Worm (Caenorhabditis elegans): ENCODE measurements around the gene gyg-2.

gyg-2 gene

DNA sequence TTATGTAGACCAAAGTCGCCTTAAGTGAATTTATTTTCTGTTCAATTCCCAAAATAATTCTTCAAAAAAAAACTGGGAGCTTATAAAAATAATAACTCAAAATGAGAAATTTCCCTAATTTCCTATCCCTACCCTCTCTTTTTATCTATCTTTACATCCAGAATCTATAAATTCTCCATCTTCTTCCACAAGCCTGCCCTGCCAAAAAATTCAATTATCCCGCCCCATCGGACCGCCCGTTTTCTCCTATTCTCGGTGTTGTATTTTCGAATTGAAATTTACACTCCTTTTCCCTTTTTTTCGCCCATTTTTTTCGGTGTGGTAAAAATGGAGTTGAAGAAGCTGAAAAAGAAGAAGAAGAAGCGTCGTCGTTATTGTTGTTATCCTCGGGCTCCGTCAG lies 3.4 kb upstream of the gyg-2 start:
- TF ChIP-seq zag-1 (tag; optimal IDR thresholded peaks at IDR 0.05): no peak

- TF ChIP-seq isw-1 (GFP tag; IDR thresholded peaks at IDR 0.05): no peak
- peak; percentile 18 for TF ChIP-seq elt-2 (tag; optimal IDR thresholded peaks at IDR 0.05)
Observed at ce11 chrV:16747031-16747672, 1.1 kb upstream of the gyg-2 start, which contains the start of gene dkf-2. dkf-2 (plus strand) TSS chrV:16747622.

ce11 chrV:16745214-16745613 lies 844 bp downstream of the gyg-2 start:
- TF ChIP-seq efl-1 (optimal IDR thresholded peaks at IDR 0.05) (no peak), efl-1 (GFP tag; optimal IDR thresholded peaks at IDR 0.05 in 1 of 2) (no peak), snpc-4 (tag; optimal IDR thresholded peaks at IDR 0.05) (no peak), sup-37 (GFP tag; optimal IDR thresholded peaks at IDR 0.05) (no peak), nhr-237 (tag; optimal IDR thresholded peaks at IDR 0.05) (no peak), nhr-90 (tag; optimal IDR thresholded peaks at IDR 0.05; ENCODE audit: poor library complexity) (no peak), ets-5 (GFP tag; IDR thresholded peaks at IDR 0.05) (no peak), ceh-82 (tag; optimal IDR thresholded peaks at IDR 0.05) (no peak), dpl-1 (GFP tag; optimal IDR thresholded peaks at IDR 0.05) (no peak)

ce11 chrV:16744783-16745182 lies 1.3 kb downstream of the gyg-2 start:
- TF ChIP-seq hlh-17 (GFP tag; optimal IDR thresholded peaks at IDR 0.05; ENCODE audit: borderline replicate concordance) (no peak), nhr-77 (tag; optimal IDR thresholded peaks at IDR 0.05) (no peak), ceh-8 (GFP tag; optimal IDR thresholded peaks at IDR 0.05) (no peak), hpl-2 (GFP tag; optimal IDR thresholded peaks at IDR 0.05) (no peak), nhr-12 (tag; optimal IDR thresholded peaks at IDR 0.05) (no peak), isw-1 (GFP tag; IDR thresholded peaks at IDR 0.05) (no peak)

DNA sequence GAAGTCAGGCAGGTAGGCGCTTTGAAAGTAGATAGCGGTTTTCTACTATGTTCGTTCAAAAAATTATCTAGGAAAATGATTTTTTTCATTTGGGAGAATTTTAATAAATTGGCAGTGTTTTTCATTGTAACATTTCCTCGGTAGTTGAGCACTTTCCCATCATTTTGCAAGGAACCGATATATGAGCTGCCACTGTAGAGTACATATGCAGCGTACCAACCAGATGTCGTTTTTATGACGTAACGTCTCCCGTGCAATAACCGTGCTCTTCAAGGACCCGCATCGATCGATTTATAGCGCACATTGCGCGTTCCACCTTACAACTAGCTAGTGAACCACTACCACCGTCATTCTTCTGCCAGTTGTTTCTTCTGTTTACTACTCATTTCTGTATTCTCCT lies 3.9 kb downstream of the gyg-2 start, which contains the start of gene T25E12.6:
TSS of gene T25E12.6 (plus strand) at position 301 of the 400 bp plus-strand sequence.
- TF ChIP-seq ceh-63 (GFP tag; optimal IDR thresholded peaks at IDR 0.05) (no peak), hlh-17 (GFP tag; optimal IDR thresholded peaks at IDR 0.05; ENCODE audit: borderline replicate concordance) (no peak), elt-2 (tag; optimal IDR thresholded peaks at IDR 0.05) (no peak), fkh-4 (tag; optimal IDR thresholded peaks at IDR 0.05; ENCODE audit: borderline replicate concordance) (no peak), nhr-77 (tag; optimal IDR thresholded peaks at IDR 0.05) (no peak), aha-1 (tag; optimal IDR thresholded peaks at IDR 0.05) (no peak), C16A3.4 (tag; optimal IDR thresholded peaks at IDR 0.05) (no peak), nhr-237 (tag; optimal IDR thresholded peaks at IDR 0.05) (no peak), ceh-88 (GFP tag; IDR thresholded peaks at IDR 0.05) (no peak), nhr-11 (tag; optimal IDR thresholded peaks at IDR 0.05) (no peak), ceh-82 (tag; optimal IDR thresholded peaks at IDR 0.05) (no peak), grh-1 (GFP tag; IDR thresholded peaks at IDR 0.05) (no peak), ztf-4 (tag; optimal IDR thresholded peaks at IDR 0.05) (no peak)

DNA sequence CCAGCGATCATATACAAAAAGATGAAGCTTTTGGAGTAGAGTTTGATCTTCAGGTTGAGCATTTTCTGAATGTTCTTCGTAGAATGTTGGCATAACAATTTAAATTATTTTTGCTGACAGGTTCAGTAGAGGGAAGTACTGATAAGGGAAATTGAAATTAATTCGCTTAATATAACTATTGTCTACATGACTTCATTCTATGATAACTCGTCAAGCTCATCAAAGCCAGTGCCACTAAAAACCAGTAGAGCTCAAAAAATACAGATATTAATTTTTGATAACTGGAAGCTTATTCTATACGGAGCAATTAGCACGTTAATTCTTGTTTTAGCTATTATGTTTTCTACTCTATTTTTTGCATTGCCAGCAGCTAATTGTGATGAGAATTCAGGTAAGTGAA lies 7.0 kb downstream of the gyg-2 start, which contains the start of the genes clec-29 and clec-39:
TSS of gene clec-29 (minus strand) at position 101 of the 400 bp plus-strand sequence.
TSS of gene clec-39 (plus strand) at position 169 of the 400 bp plus-strand sequence.
- TF ChIP-seq lin-15B (tag; optimal IDR thresholded peaks at IDR 0.05) (no peak), ets-5 (GFP tag; IDR thresholded peaks at IDR 0.05) (no peak)

DNA sequence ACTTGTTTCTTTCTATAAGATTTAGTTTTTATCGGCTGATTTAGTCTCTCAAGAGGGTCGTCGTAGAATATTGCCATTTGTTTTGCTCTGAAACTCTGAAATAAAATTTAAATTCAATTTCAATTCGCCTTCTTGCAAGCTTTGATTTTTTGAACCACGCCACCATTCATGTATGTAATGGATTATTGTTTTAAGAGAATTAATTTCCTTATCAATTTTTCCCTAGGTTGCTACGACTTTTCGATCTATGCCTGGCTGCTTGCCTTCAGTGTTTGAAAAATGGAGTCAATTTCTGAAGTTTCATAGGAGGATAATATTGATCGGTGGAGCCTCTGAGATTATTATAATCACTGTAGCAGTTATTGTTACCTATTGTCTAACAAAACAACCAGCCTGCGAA lies 10.5 kb downstream of the gyg-2 start, which contains the start of the genes clec-38 and clec-34:
TSS of gene clec-38 (minus strand) at position 101 of the 400 bp plus-strand sequence.
TSS of gene clec-34 (plus strand) at position 248 of the 400 bp plus-strand sequence.
- TF ChIP-seq pax-3 (tag; optimal IDR thresholded peaks at IDR 0.05) (no peak), unc-130 (tag; optimal IDR thresholded peaks at IDR 0.05) (no peak), dsc-1 (tag; optimal IDR thresholded peaks at IDR 0.05) (no peak), zag-1 (tag; optimal IDR thresholded peaks at IDR 0.05) (no peak), ceh-8 (GFP tag; optimal IDR thresholded peaks at IDR 0.05) (no peak), nhr-90 (tag; optimal IDR thresholded peaks at IDR 0.05; ENCODE audit: poor library complexity) (no peak), hpl-2 (GFP tag; optimal IDR thresholded peaks at IDR 0.05) (no peak), ceh-82 (tag; optimal IDR thresholded peaks at IDR 0.05) (no peak), lin-15B (tag; optimal IDR thresholded peaks at IDR 0.05) (no peak), hlh-4 (tag; optimal IDR thresholded peaks at IDR 0.05) (no peak), nhr-20 (tag; optimal IDR thresholded peaks at IDR 0.05) (no peak), aly-2 (tag; optimal IDR thresholded peaks at IDR 0.05) (no peak), ces-1 (GFP tag; optimal IDR thresholded peaks at IDR 0.05) (no peak), aha-1 (tag; optimal IDR thresholded peaks at IDR 0.05) (no peak), lin-39 (tag; optimal IDR thresholded peaks at IDR 0.05) (no peak), F16B12.6 (tag; optimal IDR thresholded peaks at IDR 0.05) (no peak), dpl-1 (GFP tag; optimal IDR thresholded peaks at IDR 0.05) (no peak), egl-27 (tag; optimal IDR thresholded peaks at IDR 0.05) (no peak), isw-1 (GFP tag; IDR thresholded peaks at IDR 0.05) (no peak), sox-4 (tag; optimal IDR thresholded peaks at IDR 0.05) (no peak)

Measured in whole organism, L1 larva.